Worm (Caenorhabditis elegans): ENCODE measurements around the gene flr-1.

ce11 chrX:13481704-13482103 is 25.4 kb upstream of the flr-1 start, which contains the start of gene srd-50:
- no peak for TF ChIP-seq nhr-28 (tag; optimal IDR thresholded peaks at IDR 0.05)
- TF ChIP-seq mxl-3 (GFP tag; optimal IDR thresholded peaks at IDR 0.05) = no peak
- TF ChIP-seq zfp-2 (tag; optimal IDR thresholded peaks at IDR 0.05) = no peak
- no peak for TF ChIP-seq mep-1 (tag; optimal IDR thresholded peaks at IDR 0.05)
- TF ChIP-seq T26A8.4 (GFP tag; IDR thresholded peaks at IDR 0.05) = no peak
- no peak for TF ChIP-seq nhr-11 (tag; optimal IDR thresholded peaks at IDR 0.05)
- no peak for TF ChIP-seq pqm-1 (tag; optimal IDR thresholded peaks at IDR 0.05)
- TF ChIP-seq jun-1 (tag; optimal IDR thresholded peaks at IDR 0.05) = no peak
